Worm (Caenorhabditis elegans) whole organism, young adult: ENCODE results near the gene M163.11.
A peak's percentile ranks its signal among the peaks of the same experiment; 100 is the strongest.

Experiments
- B0035.1 ChIP-seq: sonication (generic microtip); optimal IDR thresholded peaks from 2 replicates; lab custom pipeline; 2016; ENCODE audit warnings: missing genetic modification characterization, mild to moderate bottlenecking, missing compliant biosample characterization, missing genotype, missing genetic modification reagents
- C17E4.6 ChIP-seq: fragments of 200-800 bp; sonication (Bioruptor generic); IDR thresholded peaks from 2 replicates; pipeline ENCODE4 v1.3.6; 2022; ENCODE audit warnings: missing genetic modification reagents, missing genetic modification characterization, missing compliant biosample characterization
- D2030.7 ChIP-seq: fragments of 200-800 bp; sonication (Bioruptor generic); IDR thresholded peaks from 2 replicates; pipeline ENCODE4 v1.3.6; 2022; ENCODE audit warnings: missing genetic modification reagents, missing genetic modification characterization, missing compliant biosample characterization
- F22D6.2 ChIP-seq: sonication (generic microtip); optimal IDR thresholded peaks from 2 replicates; lab custom pipeline; 2016; ENCODE audit warnings: mild to moderate bottlenecking, missing genetic modification characterization, missing compliant biosample characterization
- F39B2.1 ChIP-seq: fragments of 200-800 bp; sonication (Bioruptor generic); IDR thresholded peaks from 2 replicates; pipeline ENCODE4 v1.3.6; 2022; ENCODE audit warnings: missing genetic modification reagents, missing genetic modification characterization, missing compliant biosample characterization
- F55B11.4 ChIP-seq: sonication (generic microtip); optimal IDR thresholded peaks from 2 replicates; lab custom pipeline; 2016; ENCODE audit warnings: missing compliant biosample characterization, missing genetic modification characterization, borderline replicate concordance; ENCODE audit not compliant: insufficient read depth
- K11D2.4 ChIP-seq: fragments of 200-800 bp; sonication (Bioruptor generic); IDR thresholded peaks from 2 replicates; pipeline ENCODE4 v1.3.6; 2022; ENCODE audit warnings: missing genetic modification reagents, missing genetic modification characterization, missing compliant biosample characterization
- T07F8.4 ChIP-seq: sonication (generic microtip); optimal IDR thresholded peaks from 2 replicates; lab custom pipeline; 2016; ENCODE audit warnings: mild to moderate bottlenecking, missing genetic modification characterization, moderate library complexity, missing compliant biosample characterization
- ZK185.1 ChIP-seq: sonication (generic microtip); optimal IDR thresholded peaks from 2 replicates; lab custom pipeline; 2016; ENCODE audit warnings: mild to moderate bottlenecking, missing genetic modification characterization, missing compliant biosample characterization; ENCODE audit not compliant: poor library complexity, severe bottlenecking
- aptf-2 ChIP-seq: fragments of 200-800 bp; sonication (Bioruptor generic); conservative IDR thresholded peaks from 2 replicates; pipeline ENCODE4 v1.3.6; 2022; ENCODE audit warnings: missing genetic modification reagents, missing genetic modification characterization, missing compliant biosample characterization
- athp-1 ChIP-seq: sonication (generic microtip); optimal IDR thresholded peaks from 2 replicates; lab custom pipeline; 2017; ENCODE audit warnings: mild to moderate bottlenecking, missing genetic modification characterization, missing compliant biosample characterization
- attf-5 ChIP-seq: fragments of 200-800 bp; sonication (Bioruptor generic); optimal IDR thresholded peaks from 2 replicates; lab custom pipeline; 2018; ENCODE audit warnings: mild to moderate bottlenecking, missing genetic modification characterization, missing compliant biosample characterization
- bed-1 ChIP-seq: fragments of 200-800 bp; sonication (Bioruptor generic); IDR thresholded peaks from 2 replicates; pipeline ENCODE4 v1.3.6; 2022; ENCODE audit warnings: missing genetic modification reagents, missing genetic modification characterization, missing compliant biosample characterization
- cebp-1 ChIP-seq, 2 experiments: fragments of 200-800 bp in 1 of 2; sonication (Bioruptor generic) in 1 of 2; sonication (generic microtip) in 1 of 2; IDR thresholded peaks in 1 of 2; optimal IDR thresholded peaks in 1 of 2; 2 replicates each; pipeline versions ENCODE4 v1.3.6 to Lab custom; 2017 to 2022; ENCODE audit warnings: missing compliant biosample characterization in 2 of 2, missing genetic modification characterization in 2 of 2, mild to moderate bottlenecking in 1 of 2, missing genetic modification reagents in 1 of 2, moderate library complexity in 1 of 2
- ceh-79 ChIP-seq: sonication (generic microtip); optimal IDR thresholded peaks from 2 replicates; lab custom pipeline; 2017; ENCODE audit warnings: mild to moderate bottlenecking, missing genetic modification characterization, missing compliant biosample characterization
- ceh-91 ChIP-seq: fragments of 200-800 bp; sonication (Bioruptor generic); IDR thresholded peaks from 2 replicates; pipeline ENCODE4 v1.3.6; 2022; ENCODE audit warnings: missing genetic modification reagents, missing genetic modification characterization, missing compliant biosample characterization
- chd-7 ChIP-seq: sonication (generic microtip); optimal IDR thresholded peaks from 2 replicates; lab custom pipeline; 2016; ENCODE audit warnings: mild to moderate bottlenecking, missing genetic modification characterization, moderate library complexity, missing compliant biosample characterization
- egl-18 ChIP-seq: fragments of 200-800 bp; sonication (Bioruptor generic); IDR thresholded peaks from 2 replicates; pipeline ENCODE4 v1.3.6; 2022; ENCODE audit warnings: missing genetic modification reagents, missing genetic modification characterization, missing compliant biosample characterization
- egl-44 ChIP-seq: fragments of 200-800 bp; sonication (Bioruptor generic); IDR thresholded peaks from 2 replicates; pipeline ENCODE4 v1.3.6; 2022; ENCODE audit warnings: missing genetic modification reagents, missing genetic modification characterization, missing compliant biosample characterization
- egrh-3 ChIP-seq: fragments of 200-800 bp; sonication (Bioruptor generic); IDR thresholded peaks from 2 replicates; pipeline ENCODE4 v1.3.6; 2022; ENCODE audit warnings: missing genetic modification reagents, missing genetic modification characterization, missing compliant biosample characterization
- hlh-26 ChIP-seq: fragments of 200-800 bp; sonication (Bioruptor generic); conservative IDR thresholded peaks from 2 replicates; pipeline ENCODE4 v1.3.6; 2022; ENCODE audit warnings: missing genetic modification reagents, missing genetic modification characterization, missing compliant biosample characterization
- let-526 ChIP-seq: fragments of 200-800 bp; sonication (Bioruptor generic); IDR thresholded peaks from 2 replicates; pipeline ENCODE4 v1.3.6; 2022; ENCODE audit warnings: missing genetic modification reagents, missing genetic modification characterization, missing compliant biosample characterization
- let-607 ChIP-seq, 2 experiments: fragments of 200-800 bp in 1 of 2; sonication (Bioruptor generic) in 1 of 2; sonication (generic microtip) in 1 of 2; optimal IDR thresholded peaks; 2 replicates each; lab custom pipeline; 2016 to 2018; ENCODE audit warnings: mild to moderate bottlenecking in 2 of 2, missing compliant biosample characterization in 2 of 2, missing genetic modification characterization in 2 of 2, moderate library complexity in 2 of 2, missing genotype in 1 of 2
- lin-35 ChIP-seq, 3 experiments: fragments of 150-350 bp in 2 of 3; sonication (generic microtip) in 1 of 3; optimal IDR thresholded peaks; 2 replicates each; lab custom pipeline; 2014 to 2018; ENCODE audit warnings: missing biosample characterization in 3 of 3, missing genetic modification characterization in 3 of 3, missing genetic modification reagents in 3 of 3
- lin-40 ChIP-seq: sonication (generic microtip); optimal IDR thresholded peaks from 2 replicates; lab custom pipeline; 2016; ENCODE audit warnings: missing genetic modification characterization, mild to moderate bottlenecking, missing compliant biosample characterization, missing genotype, missing genetic modification reagents
- lin-54 ChIP-seq: fragments of 200-800 bp; sonication (Bioruptor generic); optimal IDR thresholded peaks from 2 replicates; lab custom pipeline; 2018; ENCODE audit warnings: mild to moderate bottlenecking, missing genetic modification characterization, missing compliant biosample characterization
- madf-10 ChIP-seq: sonication (generic microtip); optimal IDR thresholded peaks from 2 replicates; lab custom pipeline; 2016; ENCODE audit warnings: mild to moderate bottlenecking, missing genetic modification characterization, missing compliant biosample characterization
- madf-3 ChIP-seq: fragments of 200-800 bp; sonication (Bioruptor generic); IDR thresholded peaks from 2 replicates; pipeline ENCODE4 v1.3.6; 2022; ENCODE audit warnings: missing genetic modification reagents, missing genetic modification characterization, missing compliant biosample characterization
- madf-6 ChIP-seq: fragments of 200-800 bp; sonication (Bioruptor generic); IDR thresholded peaks from 2 replicates; pipeline ENCODE4 v1.3.6; 2022; ENCODE audit warnings: missing genetic modification reagents, missing genetic modification characterization, missing compliant biosample characterization
- mel-28 ChIP-seq: sonication (generic microtip); optimal IDR thresholded peaks from 2 replicates; lab custom pipeline; 2016; ENCODE audit warnings: borderline replicate concordance, mild to moderate bottlenecking, missing genetic modification characterization, missing compliant biosample characterization
- mes-4 ChIP-seq: sonication (generic microtip); optimal IDR thresholded peaks from 2 replicates; lab custom pipeline; 2016; ENCODE audit warnings: missing genotype, missing genetic modification characterization, missing compliant biosample characterization
- mxl-1 ChIP-seq: sonication (generic microtip); optimal IDR thresholded peaks from 2 replicates; lab custom pipeline; 2016; ENCODE audit warnings: missing genetic modification characterization, missing compliant biosample characterization
- nfya-2 ChIP-seq: fragments of 200-800 bp; sonication (Bioruptor generic); IDR thresholded peaks from 2 replicates; pipeline ENCODE4 v1.3.6; 2022; ENCODE audit warnings: missing genetic modification reagents, missing genetic modification characterization, missing compliant biosample characterization
- nhr-120 ChIP-seq: fragments of 200-800 bp; sonication (Bioruptor generic); IDR thresholded peaks from 2 replicates; pipeline ENCODE4 v1.3.6; 2022; ENCODE audit warnings: missing genetic modification characterization, missing compliant biosample characterization
- nhr-80 ChIP-seq: sonication (generic microtip); optimal IDR thresholded peaks from 2 replicates; lab custom pipeline; 2016; ENCODE audit warnings: missing genetic modification characterization, missing compliant biosample characterization
- nhr-90 ChIP-seq: sonication (generic microtip); optimal IDR thresholded peaks from 2 replicates; lab custom pipeline; 2016; ENCODE audit warnings: missing genotype, mild to moderate bottlenecking, missing genetic modification characterization, missing compliant biosample characterization
- pbrm-1 ChIP-seq: fragments of 200-800 bp; sonication (Bioruptor generic); IDR thresholded peaks from 2 replicates; pipeline ENCODE4 v1.3.6; 2022; ENCODE audit warnings: missing genetic modification reagents, missing genetic modification characterization, missing compliant biosample characterization
- rec-8 ChIP-seq, 2 experiments: sonication (generic microtip); optimal IDR thresholded peaks; 2 replicates each; lab custom pipeline; 2016; ENCODE audit warnings: mild to moderate bottlenecking in 2 of 2, missing genetic modification characterization in 2 of 2, missing genetic modification reagents in 2 of 2, missing genotype in 2 of 2, missing biosample characterization in 1 of 2, missing compliant biosample characterization in 1 of 2, moderate library complexity in 1 of 2
- snpc-1.1 ChIP-seq: sonication (generic microtip); optimal IDR thresholded peaks from 2 replicates; lab custom pipeline; 2017; ENCODE audit warnings: missing genetic modification characterization, mild to moderate bottlenecking, missing compliant biosample characterization, antibody characterized with exemption, moderate library complexity, missing genotype, missing genetic modification reagents; ENCODE audit not compliant: insufficient read depth
- snpc-4 ChIP-seq, 5 experiments: fragments of 150-350 bp in 1 of 5; sonication (generic microtip) in 4 of 5; optimal IDR thresholded peaks; 2 replicates each; lab custom pipeline; 2014 to 2018; ENCODE audit warnings: missing genetic modification characterization in 5 of 5, missing biosample characterization in 3 of 5, antibody characterized with exemption in 2 of 5, mild to moderate bottlenecking in 2 of 5, missing compliant biosample characterization in 2 of 5, missing genotype in 2 of 5, moderate library complexity in 2 of 5, missing genetic modification reagents in 1 of 5
- unc-130 ChIP-seq: sonication (generic microtip); optimal IDR thresholded peaks from 2 replicates; lab custom pipeline; 2016; ENCODE audit warnings: missing genetic modification reagents, missing genetic modification characterization, missing compliant biosample characterization
- ztf-18 ChIP-seq: sonication (generic microtip); optimal IDR thresholded peaks from 2 replicates; lab custom pipeline; 2016; ENCODE audit warnings: missing genotype, mild to moderate bottlenecking, missing genetic modification characterization, missing compliant biosample characterization
- ztf-22 ChIP-seq: fragments of 200-800 bp; sonication (Bioruptor generic); optimal IDR thresholded peaks from 2 replicates; lab custom pipeline; 2018; ENCODE audit warnings: mild to moderate bottlenecking, missing genetic modification characterization, moderate library complexity, missing compliant biosample characterization
- ztf-25 ChIP-seq: fragments of 200-800 bp; sonication (Bioruptor generic); IDR thresholded peaks from 2 replicates; pipeline ENCODE4 v1.3.6; 2022; ENCODE audit warnings: missing genetic modification reagents, missing genetic modification characterization, missing compliant biosample characterization
- ztf-28 ChIP-seq: fragments of 200-800 bp; sonication (Bioruptor generic); IDR thresholded peaks from 2 replicates; pipeline ENCODE4 v1.3.6; 2022; ENCODE audit warnings: missing genetic modification reagents, missing genetic modification characterization, missing compliant biosample characterization
- ztf-3 ChIP-seq: fragments of 200-800 bp; sonication (Bioruptor generic); optimal IDR thresholded peaks from 2 replicates; lab custom pipeline; 2018; ENCODE audit warnings: mild to moderate bottlenecking, missing genetic modification characterization, missing compliant biosample characterization

The M163.11 gene

DNA sequence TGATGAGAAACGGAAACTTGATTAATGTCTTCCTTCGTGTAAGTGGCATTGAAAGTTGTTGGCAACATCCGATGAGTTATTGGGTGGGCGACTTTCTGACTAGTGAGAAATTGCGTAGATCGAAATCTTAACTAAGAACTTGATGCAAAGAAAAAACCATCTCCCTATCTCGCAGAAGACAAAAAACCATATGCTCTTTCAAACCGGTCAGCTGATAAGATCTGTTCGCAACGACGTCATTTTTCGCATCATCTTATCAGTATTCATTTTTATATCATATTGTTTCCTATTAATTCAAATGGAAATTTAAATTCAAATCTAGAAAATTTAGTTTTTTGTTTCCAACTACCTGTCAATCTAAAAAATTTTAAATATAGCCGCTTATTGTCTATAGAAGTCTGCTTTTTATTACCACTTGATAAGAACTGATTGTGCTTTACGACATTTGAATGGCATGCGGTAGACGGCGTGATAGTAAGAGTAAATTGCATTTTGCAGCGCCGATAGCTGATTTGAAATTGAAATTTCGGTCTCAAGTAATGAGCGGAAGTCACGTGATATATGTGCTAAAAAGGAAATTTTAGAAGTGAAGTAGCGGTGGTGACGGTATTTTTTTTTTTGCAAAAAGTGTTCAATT, 21.4 kb downstream of the M163.11 start (continued):
- TF ChIP-seq hlh-26 (GFP tag; lab: Robert Waterston, UW), result no peak
- TF ChIP-seq attf-5, result no peak
- TF ChIP-seq egl-18 (GFP tag; lab: Robert Waterston, UW), result no peak
- TF ChIP-seq unc-130 (GFP tag; lab: Kevin White, UChicago), result no peak
- no peak for TF ChIP-seq egrh-3
- no peak for TF ChIP-seq aptf-2 (GFP tag; lab: Robert Waterston, UW)
- no peak for TF ChIP-seq madf-10 (tag; lab: Kevin White, UChicago)
- no peak for TF ChIP-seq lin-35 (GFP tag; optimal IDR thresholded peaks at IDR 0.05; lab: Kevin White, UChicago)
- TF ChIP-seq mes-4 (tag; lab: Kevin White, UChicago), result no peak
- no peak for TF ChIP-seq ztf-25 (GFP tag; lab: Robert Waterston, UW)
- no peak for TF ChIP-seq D2030.7 (GFP tag; lab: Robert Waterston, UW)
- peak; percentile 69 for TF ChIP-seq chd-7 (tag; lab: Kevin White, UChicago)
- TF ChIP-seq egl-44 (GFP tag; lab: Robert Waterston, UW), result no peak
- TF ChIP-seq mel-28 (tag; lab: Kevin White, UChicago), result no peak
- no peak for TF ChIP-seq ztf-18 (tag; lab: Kevin White, UChicago)
- no peak for TF ChIP-seq pbrm-1 (GFP tag; lab: Robert Waterston, UW)
- no peak for TF ChIP-seq snpc-4 (GFP tag; optimal IDR thresholded peaks at IDR 0.05; lab: Kevin White, UChicago)
- peak in 3 of 4 experiments; percentile 0 to 42 (median 28) for TF ChIP-seq snpc-4 (tag; optimal IDR thresholded peaks at IDR 0.05; lab: Kevin White, UChicago)
- TF ChIP-seq bed-1 (GFP tag; lab: Robert Waterston, UW), result no peak
- no peak for TF ChIP-seq ztf-28 (GFP tag; lab: Robert Waterston, UW)
- no peak for TF ChIP-seq B0035.1 (tag; lab: Kevin White, UChicago)
- no peak for TF ChIP-seq K11D2.4 (GFP tag; lab: Robert Waterston, UW)
- no peak for TF ChIP-seq C17E4.6 (GFP tag; lab: Robert Waterston, UW)
- TF ChIP-seq ztf-22, result peak; percentile 89
- no peak for TF ChIP-seq let-526 (GFP tag; lab: Robert Waterston, UW)
- no peak for TF ChIP-seq ztf-3 (GFP tag; lab: Kevin White, UChicago)
- no peak for TF ChIP-seq F55B11.4 (tag; lab: Kevin White, UChicago)
- TF ChIP-seq snpc-1.1 (tag; lab: Kevin White, UChicago), result no peak
- TF ChIP-seq ceh-91 (GFP tag; lab: Robert Waterston, UW), result no peak
- TF ChIP-seq madf-6 (GFP tag; lab: Robert Waterston, UW), result no peak
- TF ChIP-seq madf-3, result no peak
- TF ChIP-seq ceh-79 (tag; lab: Kevin White, UChicago), result no peak
- peak; percentile 69 for TF ChIP-seq lin-40 (tag; lab: Kevin White, UChicago)
- no peak for TF ChIP-seq T07F8.4 (tag; lab: Kevin White, UChicago)
- TF ChIP-seq ZK185.1, result no peak
- no peak for TF ChIP-seq F39B2.1
- TF ChIP-seq nhr-120 (GFP tag; lab: Robert Waterston, UW), result no peak
- no peak for TF ChIP-seq rec-8 (tag; optimal IDR thresholded peaks at IDR 0.05; lab: Kevin White, UChicago)
- no peak for TF ChIP-seq cebp-1 (GFP tag; IDR thresholded peaks at IDR 0.05; lab: Robert Waterston, UW)
- TF ChIP-seq cebp-1 (tag; optimal IDR thresholded peaks at IDR 0.05; lab: Kevin White, UChicago), result peak; percentile 50
- TF ChIP-seq nfya-2 (GFP tag; lab: Robert Waterston, UW), result no peak
- TF ChIP-seq nhr-80, result peak; percentile 97
- peak in 1 of 2 experiments; percentile 88 for TF ChIP-seq let-607 (tag; optimal IDR thresholded peaks at IDR 0.05; lab: Kevin White, UChicago)
- TF ChIP-seq F22D6.2 (tag; lab: Kevin White, UChicago), result peak; percentile 24
- TF ChIP-seq mxl-1 (tag; lab: Kevin White, UChicago), result no peak
- peak; percentile 40 for TF ChIP-seq nhr-90 (tag; lab: Kevin White, UChicago)
- TF ChIP-seq lin-54 (GFP tag; lab: Kevin White, UChicago), result no peak
- TF ChIP-seq athp-1 (tag; lab: Kevin White, UChicago), result no peak
